Fruit fly (Drosophila melanogaster): ENCODE measurements around the gene Rcd5.

dm6 chr3L:4068368-4068767 is 28.0 kb downstream of the Rcd5 start:
- TF ChIP-seq Sox102F (GFP tag; optimal IDR thresholded peaks at IDR 0.05) (no peak), CG3919 (GFP tag; optimal IDR thresholded peaks at IDR 0.05) (no peak), Gug (GFP tag; IDR thresholded peaks at IDR 0.05) (no peak), CG11294 (GFP tag; IDR thresholded peaks at IDR 0.05) (no peak), Eip75B (GFP tag; optimal IDR thresholded peaks at IDR 0.05) (no peak), Hr39 (GFP tag; optimal IDR thresholded peaks at IDR 0.05) (no peak), CG8632 (GFP tag; optimal IDR thresholded peaks at IDR 0.05) (no peak), Eip93F (GFP tag; optimal IDR thresholded peaks at IDR 0.05) (no peak), dsx (GFP tag; optimal IDR thresholded peaks at IDR 0.05; ENCODE audit: poor library complexity, severe bottlenecking) (no peak), achi (GFP tag; optimal IDR thresholded peaks at IDR 0.05) (no peak), dac (GFP tag; optimal IDR thresholded peaks at IDR 0.05) (peak; percentile 6)
